Worm (Caenorhabditis elegans): Measurements from ENCODE around the gene F31B9.4.

F31B9.4 gene

DNA sequence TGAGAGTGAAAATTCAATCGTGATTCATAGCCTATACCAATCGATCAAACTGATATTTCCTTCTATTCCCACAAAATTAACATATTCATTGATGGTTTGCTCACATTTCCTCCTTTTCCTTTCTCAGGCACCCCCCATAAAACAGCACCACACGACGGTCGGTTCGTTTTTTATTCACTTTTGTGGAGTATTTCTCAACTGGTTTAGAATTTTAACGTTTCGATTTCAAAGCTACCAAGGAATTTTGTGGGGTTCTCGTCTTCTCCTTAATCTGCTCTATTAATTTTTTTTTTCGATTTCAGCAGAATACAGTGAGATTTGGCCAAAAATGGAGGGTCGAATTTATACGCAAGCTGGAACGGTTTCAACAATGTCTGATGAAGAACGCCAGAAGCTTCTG, 2.5 kb upstream of the F31B9.4 start, which contains the start of gene F31B9.7:
Gene F31B9.7, plus strand, starts transcription at position 301 of the 400 bp plus-strand sequence.
- TF ChIP-seq lsy-27 (tag; optimal IDR thresholded peaks at IDR 0.05; ENCODE audit: borderline replicate concordance, insufficient read depth), result no peak
- no peak for TF ChIP-seq B0035.1 (tag; optimal IDR thresholded peaks at IDR 0.05)
- TF ChIP-seq zfh-2 (GFP tag; conservative IDR thresholded peaks at IDR 0.05), result no peak
- TF ChIP-seq aptf-3 (GFP tag; IDR thresholded peaks at IDR 0.05), result no peak
- no peak for TF ChIP-seq C06A6.2 (GFP tag; conservative IDR thresholded peaks at IDR 0.05)
- no peak for TF ChIP-seq D2030.7 (GFP tag; IDR thresholded peaks at IDR 0.05)

DNA sequence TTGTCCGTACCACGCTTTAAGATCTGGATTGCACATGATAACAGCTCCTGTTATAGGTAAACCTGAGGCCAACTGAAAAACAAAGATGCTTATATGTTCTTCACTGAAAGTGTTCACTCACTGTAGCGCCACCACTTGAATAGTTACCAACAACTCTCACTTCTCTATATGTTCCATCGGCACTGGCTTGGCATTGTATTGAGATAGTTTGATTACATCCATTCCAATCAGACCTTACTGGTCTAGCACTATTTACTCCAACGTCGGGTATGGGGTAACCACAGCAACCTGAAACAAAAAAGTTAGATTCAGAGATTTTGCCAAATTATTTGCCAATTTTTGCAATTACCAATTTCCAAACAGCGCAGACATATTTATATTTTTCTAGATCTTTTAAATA, 1.1 kb downstream of the F31B9.4 start:
- TF ChIP-seq ztf-25 (GFP tag; IDR thresholded peaks at IDR 0.05) (no peak), pbrm-1 (GFP tag; IDR thresholded peaks at IDR 0.05) (no peak), zfh-2 (GFP tag; conservative IDR thresholded peaks at IDR 0.05) (no peak), F52B5.7 (tag; optimal IDR thresholded peaks at IDR 0.05) (no peak), nfya-2 (GFP tag; IDR thresholded peaks at IDR 0.05) (no peak), K12H6.12 (tag; optimal IDR thresholded peaks at IDR 0.05) (no peak), hlh-12 (tag; optimal IDR thresholded peaks at IDR 0.05) (no peak), F23B12.7 (tag; optimal IDR thresholded peaks at IDR 0.05; ENCODE audit: insufficient read depth) (no peak), Y56A3A.18 (GFP tag; IDR thresholded peaks at IDR 0.05) (no peak), xnd-1 (tag; optimal IDR thresholded peaks at IDR 0.05) (no peak), ceh-58 (GFP tag; IDR thresholded peaks at IDR 0.05) (no peak), snpc-3.4 (tag; optimal IDR thresholded peaks at IDR 0.05) (no peak), B0035.1 (tag; optimal IDR thresholded peaks at IDR 0.05) (no peak), sea-2 (GFP tag; IDR thresholded peaks at IDR 0.05) (no peak), die-1 (tag; optimal IDR thresholded peaks at IDR 0.05) (no peak), F49E8.2 (tag; optimal IDR thresholded peaks at IDR 0.05; ENCODE audit: insufficient read depth) (no peak)

DNA sequence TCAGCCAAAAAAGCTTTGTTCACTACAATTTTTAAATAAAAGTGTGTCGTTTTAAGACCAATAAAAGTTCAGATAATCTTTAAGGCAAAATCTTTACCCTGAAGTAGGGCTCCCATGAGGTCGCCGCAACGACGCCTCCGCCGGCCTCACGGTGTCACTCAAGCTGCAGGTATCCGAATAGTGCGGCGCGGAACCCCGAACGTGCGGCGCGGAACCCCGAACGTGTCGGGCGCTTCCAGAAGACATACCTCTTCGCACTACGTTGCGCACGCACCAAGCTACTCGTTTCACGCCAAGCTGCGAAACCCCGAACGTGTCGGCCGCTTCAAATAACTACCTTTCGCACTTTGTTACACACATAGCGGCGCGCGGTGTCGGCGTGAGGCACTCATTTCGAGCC, 4.1 kb downstream of the F31B9.4 start:
- TF ChIP-seq D2030.7 (GFP tag; IDR thresholded peaks at IDR 0.05) (no peak), madf-6 (GFP tag; IDR thresholded peaks at IDR 0.05) (no peak), nhr-120 (GFP tag; IDR thresholded peaks at IDR 0.05) (no peak), K11D2.4 (GFP tag; IDR thresholded peaks at IDR 0.05) (no peak), gei-17 (GFP tag; optimal IDR thresholded peaks at IDR 0.05) (no peak), F57A8.1 (GFP tag; optimal IDR thresholded peaks at IDR 0.05) (no peak), athp-1 (tag; optimal IDR thresholded peaks at IDR 0.05) (no peak), egrh-3 (GFP tag; IDR thresholded peaks at IDR 0.05) (peak; percentile 53; the same call in 1 of the 2 replicates), zfh-2 (GFP tag; conservative IDR thresholded peaks at IDR 0.05) (peak; percentile 84), C06A6.2 (GFP tag; conservative IDR thresholded peaks at IDR 0.05) (no peak), zim-3 (tag; optimal IDR thresholded peaks at IDR 0.05) (peak; percentile 5)

DNA sequence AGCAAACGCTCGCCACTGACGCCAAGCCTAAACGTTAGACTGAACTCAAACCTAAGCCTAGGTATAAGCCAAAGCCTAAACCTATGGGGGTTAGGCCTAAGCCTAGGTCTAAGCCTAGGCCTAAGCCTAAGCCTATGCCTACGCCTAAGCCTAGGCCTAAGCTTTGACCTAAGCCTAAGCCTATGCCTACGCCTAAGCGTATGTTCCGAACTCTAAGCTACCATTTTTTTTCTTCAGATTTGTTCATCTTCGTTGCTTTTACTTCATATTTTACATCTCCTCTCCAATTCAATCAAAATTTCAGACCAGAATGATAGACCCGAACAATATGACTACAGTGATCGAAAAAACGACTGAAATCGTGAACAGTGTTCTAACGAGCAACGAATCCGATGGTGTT, 6.6 kb downstream of the F31B9.4 start, which contains the start of gene npr-33:
Gene npr-33, plus strand, starts transcription at position 301 of the 400 bp plus-strand sequence.
- TF ChIP-seq nfyb-1 (GFP tag; IDR thresholded peaks at IDR 0.05) (no peak), hlh-12 (tag; optimal IDR thresholded peaks at IDR 0.05) (no peak), rec-8 (tag; optimal IDR thresholded peaks at IDR 0.05) (no peak), nfya-1 (tag; optimal IDR thresholded peaks at IDR 0.05; ENCODE audit: borderline replicate concordance, insufficient read depth) (no peak), Y67H2A.10 (GFP tag; conservative IDR thresholded peaks at IDR 0.05) (no peak), Y95B8A.8 (GFP tag; IDR thresholded peaks at IDR 0.05) (no peak), egrh-3 (GFP tag; IDR thresholded peaks at IDR 0.05) (no peak), F22D6.2 (tag; optimal IDR thresholded peaks at IDR 0.05) (no peak), ztf-3 (GFP tag; optimal IDR thresholded peaks at IDR 0.05) (no peak), Y56A3A.18 (GFP tag; IDR thresholded peaks at IDR 0.05) (no peak), chd-7 (tag; optimal IDR thresholded peaks at IDR 0.05) (no peak), rcor-1 (GFP tag; IDR thresholded peaks at IDR 0.05) (no peak)
